Fruit fly (Drosophila melanogaster) whole organism, embryonic: ENCODE measurements around the gene Sirt4.

Experiments
- Asciz ChIP-seq: fragments of 200-800 bp; sonication (Bioruptor generic); optimal IDR thresholded peaks from 2 replicates; lab custom pipeline; 2017; ENCODE audit warnings: missing biosample characterization, mild to moderate bottlenecking, missing genetic modification characterization, missing genetic modification reagents
- B-H2 ChIP-seq: fragments of 200-800 bp; sonication (Bioruptor generic); optimal IDR thresholded peaks from 2 replicates; lab custom pipeline; 2018; ENCODE audit warnings: missing biosample characterization, mild to moderate bottlenecking, missing genetic modification characterization
- CG1024 ChIP-seq: fragments of 200-800 bp; sonication (Bioruptor generic); IDR thresholded peaks from 2 replicates; pipeline ENCODE4 v1.3.6; 2022; ENCODE audit warnings: missing biosample characterization, missing genetic modification characterization
- CG10431 ChIP-seq: fragments of 200-800 bp; sonication (Bioruptor generic); optimal IDR thresholded peaks from 3 replicates; lab custom pipeline; 2018; ENCODE audit warnings: missing biosample characterization, mild to moderate bottlenecking, missing genetic modification characterization
- CG10565 ChIP-seq: fragments of 200-800 bp; sonication (Bioruptor generic); optimal IDR thresholded peaks from 3 replicates; lab custom pipeline; 2016; ENCODE audit warnings: missing biosample characterization, mild to moderate bottlenecking, missing genetic modification characterization
- CG11093 ChIP-seq: fragments of 200-800 bp; sonication (Bioruptor generic); IDR thresholded peaks from 3 replicates; pipeline ENCODE4 v1.3.6; 2022; ENCODE audit warnings: missing biosample characterization, missing genetic modification characterization
- CG11247 ChIP-seq: fragments of 200-800 bp; sonication (Bioruptor generic); IDR thresholded peaks from 2 replicates; pipeline ENCODE4 v1.3.6; 2022; ENCODE audit warnings: missing biosample characterization, missing genetic modification characterization
- CG13775 ChIP-seq: fragments of 200-800 bp; sonication (Bioruptor generic); optimal IDR thresholded peaks from 3 replicates; lab custom pipeline; 2017; ENCODE audit warnings: missing biosample characterization, mild to moderate bottlenecking, missing genetic modification characterization
- CG13894 ChIP-seq: fragments of 200-800 bp; sonication (Bioruptor generic); optimal IDR thresholded peaks from 3 replicates; lab custom pipeline; 2018; ENCODE audit warnings: missing biosample characterization, mild to moderate bottlenecking, missing genetic modification characterization, moderate library complexity
- CG30431 ChIP-seq: fragments of 200-800 bp; sonication (Bioruptor generic); optimal IDR thresholded peaks from 2 replicates; lab custom pipeline; 2017; ENCODE audit warnings: missing biosample characterization, missing genetic modification characterization
- CG31224 ChIP-seq: fragments of 200-800 bp; sonication (Bioruptor generic); IDR thresholded peaks from 2 replicates; pipeline ENCODE4 v1.3.6; 2022; ENCODE audit warnings: missing biosample characterization, missing genetic modification characterization
- CG33213 ChIP-seq: fragments of 200-800 bp; sonication (Bioruptor generic); optimal IDR thresholded peaks from 3 replicates; lab custom pipeline; 2016; ENCODE audit warnings: missing biosample characterization, missing genetic modification characterization
- CG4360 ChIP-seq: fragments of 200-800 bp; sonication (Bioruptor generic); IDR thresholded peaks from 2 replicates; pipeline ENCODE4 v1.3.6; 2022; ENCODE audit warnings: missing biosample characterization, missing genetic modification characterization
- CG6854 ChIP-seq: fragments of 200-800 bp; sonication (Bioruptor generic); optimal IDR thresholded peaks from 3 replicates; lab custom pipeline; 2017; ENCODE audit warnings: missing biosample characterization, mild to moderate bottlenecking, missing genetic modification characterization
- CG8924 ChIP-seq: fragments of 200-800 bp; optimal IDR thresholded peaks from 3 replicates; lab custom pipeline; 2019; ENCODE audit warnings: missing biosample characterization, mild to moderate bottlenecking, missing genetic modification characterization, moderate library complexity
- CG9215 ChIP-seq: fragments of 200-800 bp; sonication (Bioruptor generic); IDR thresholded peaks from 2 replicates; pipeline ENCODE4 v1.3.6; 2022; ENCODE audit warnings: missing biosample characterization, missing genetic modification characterization
- CG9797 ChIP-seq: fragments of 200-800 bp; sonication (Bioruptor generic); optimal IDR thresholded peaks from 3 replicates; lab custom pipeline; 2018; ENCODE audit warnings: missing biosample characterization, mild to moderate bottlenecking, missing genetic modification characterization
- CHES-1-like ChIP-seq: fragments of 200-800 bp; sonication (Bioruptor generic); optimal IDR thresholded peaks from 2 replicates; lab custom pipeline; 2016; ENCODE audit warnings: missing biosample characterization, missing genetic modification characterization
- CTCF ChIP-seq: fragments of 200-800 bp; sonication (Bioruptor generic); optimal IDR thresholded peaks from 2 replicates; lab custom pipeline; 2017; ENCODE audit warnings: missing biosample characterization, mild to moderate bottlenecking, missing genetic modification characterization, moderate library complexity
- Doc2 ChIP-seq: fragments of 200-800 bp; sonication (Bioruptor generic); IDR thresholded peaks from 2 replicates; pipeline ENCODE4 v1.3.6; 2022; ENCODE audit warnings: missing biosample characterization, missing genetic modification characterization
- Doc3 ChIP-seq: fragments of 200-800 bp; sonication (Bioruptor generic); IDR thresholded peaks from 3 replicates; pipeline ENCODE4 v1.3.6; 2022; ENCODE audit warnings: missing biosample characterization, missing genetic modification characterization; ENCODE audit not compliant: partially characterized antibody
- ERR ChIP-seq: fragments of 200-800 bp; sonication (Bioruptor generic); optimal IDR thresholded peaks from 2 replicates; lab custom pipeline; 2016; ENCODE audit warnings: missing biosample characterization, missing genetic modification characterization
- Fer3 ChIP-seq: fragments of 200-800 bp; sonication (Bioruptor generic); optimal IDR thresholded peaks from 2 replicates; lab custom pipeline; 2018; ENCODE audit warnings: missing biosample characterization, mild to moderate bottlenecking, missing genetic modification characterization, moderate library complexity
- Gug ChIP-seq: fragments of 200-800 bp; sonication (Bioruptor generic); IDR thresholded peaks from 4 replicates; pipeline ENCODE4 v1.3.6; 2022; ENCODE audit warnings: missing biosample characterization, missing genetic modification characterization
- HLH3B ChIP-seq: fragments of 200-800 bp; sonication (Bioruptor generic); IDR thresholded peaks from 2 replicates; pipeline ENCODE4 v1.3.6; 2022; ENCODE audit warnings: missing biosample characterization, missing genetic modification characterization
- HLH4C ChIP-seq: fragments of 200-800 bp; sonication (Bioruptor generic); IDR thresholded peaks from 3 replicates; pipeline ENCODE4 v1.3.6; 2022; ENCODE audit warnings: missing biosample characterization, missing genetic modification characterization; ENCODE audit not compliant: partially characterized antibody
- Hmx ChIP-seq: fragments of 200-800 bp; sonication (Bioruptor generic); optimal IDR thresholded peaks from 2 replicates; lab custom pipeline; 2016; ENCODE audit warnings: missing biosample characterization, missing genetic modification characterization
- Hr78 ChIP-seq, 2 experiments: fragments of 200-800 bp in 1 of 2; fragments of >200 bp in 1 of 2; sonication (Bioruptor generic) in 1 of 2; optimal IDR thresholded peaks; 2 replicates each; lab custom pipeline; 2017 to 2019; ENCODE audit warnings: missing biosample characterization in 2 of 2, missing genetic modification characterization in 2 of 2, mild to moderate bottlenecking in 1 of 2, moderate library complexity in 1 of 2
- MESR4 ChIP-seq: fragments of 200-800 bp; sonication (Bioruptor generic); optimal IDR thresholded peaks from 2 replicates; lab custom pipeline; 2018; ENCODE audit warnings: missing biosample characterization, mild to moderate bottlenecking, missing genetic modification characterization, moderate library complexity
- Max ChIP-seq: fragments of 200-800 bp; sonication (Bioruptor generic); optimal IDR thresholded peaks from 2 replicates; lab custom pipeline; 2016; ENCODE audit warnings: missing biosample characterization, mild to moderate bottlenecking, missing genetic modification characterization
- NK7.1 ChIP-seq: fragments of 200-800 bp; sonication (Bioruptor generic); optimal IDR thresholded peaks from 3 replicates; lab custom pipeline; 2016; ENCODE audit warnings: missing biosample characterization, missing genetic modification characterization
- Pdp1 ChIP-seq, 2 experiments: fragments of 200-800 bp; sonication (Bioruptor generic); optimal IDR thresholded peaks; 3 replicates each; lab custom pipeline; 2016; ENCODE audit warnings: missing biosample characterization in 2 of 2, missing genetic modification characterization in 2 of 2, mild to moderate bottlenecking in 1 of 2, moderate library complexity in 1 of 2
- br ChIP-seq: fragments of >200 bp; optimal IDR thresholded peaks from 2 replicates; lab custom pipeline; 2017
- cas ChIP-seq: fragments of 200-800 bp; sonication (Bioruptor generic); IDR thresholded peaks from 2 replicates; pipeline ENCODE4 v1.3.6; 2022; ENCODE audit warnings: missing biosample characterization, missing genetic modification characterization
- ems ChIP-seq: fragments of 200-800 bp; sonication (Bioruptor generic); optimal IDR thresholded peaks from 3 replicates; lab custom pipeline; 2016; ENCODE audit warnings: missing biosample characterization, missing genetic modification characterization
- eve ChIP-seq, 2 experiments: fragments of >200 bp; optimal IDR thresholded peaks; 2 replicates each; lab custom pipeline; 2017; ENCODE audit warnings: missing biosample characterization in 2 of 2, missing genetic modification characterization in 2 of 2
- fd102C ChIP-seq: fragments of 200-800 bp; sonication (Bioruptor generic); optimal IDR thresholded peaks from 2 replicates; lab custom pipeline; 2018; ENCODE audit warnings: missing biosample characterization, mild to moderate bottlenecking, missing genetic modification characterization, moderate library complexity
- gsb ChIP-seq: fragments of 200-800 bp; sonication (Bioruptor generic); IDR thresholded peaks from 2 replicates; pipeline ENCODE4 v1.3.6; 2022; ENCODE audit warnings: missing biosample characterization, missing genetic modification characterization
- h ChIP-seq: fragments of >200 bp; optimal IDR thresholded peaks from 2 replicates; lab custom pipeline; 2017
- jigr1 ChIP-seq: fragments of 200-800 bp; sonication (Bioruptor generic); IDR thresholded peaks from 3 replicates; pipeline ENCODE4 v1.3.6; 2022; ENCODE audit warnings: missing biosample characterization, missing genetic modification characterization
- knrl ChIP-seq: fragments of 200-800 bp; sonication (Bioruptor generic); IDR thresholded peaks from 3 replicates; pipeline ENCODE4 v1.3.6; 2022; ENCODE audit warnings: missing biosample characterization, missing genetic modification characterization; ENCODE audit not compliant: partially characterized antibody
- onecut ChIP-seq: fragments of 200-800 bp; sonication (Bioruptor generic); IDR thresholded peaks from 2 replicates; pipeline ENCODE4 v1.3.6; 2022; ENCODE audit warnings: missing biosample characterization, missing genetic modification characterization
- org-1 ChIP-seq: fragments of 200-800 bp; sonication (Bioruptor generic); optimal IDR thresholded peaks from 2 replicates; lab custom pipeline; 2017; ENCODE audit warnings: missing biosample characterization, missing genetic modification characterization
- pan ChIP-seq, 4 experiments: fragments of >200 bp in 3 of 4; fragments of 200-800 bp in 1 of 4; sonication (Bioruptor generic) in 1 of 4; optimal IDR thresholded peaks in 3 of 4; IDR thresholded peaks in 1 of 4; 2 replicates each; pipeline versions ENCODE4 v1.3.6 to Lab custom; 2017 to 2022; ENCODE audit warnings: missing biosample characterization in 2 of 4, missing genetic modification characterization in 2 of 4, mixed read lengths in 1 of 4
- rib ChIP-seq: fragments of 200-800 bp; sonication (Bioruptor generic); IDR thresholded peaks from 2 replicates; pipeline ENCODE4 v1.3.6; 2022; ENCODE audit warnings: missing biosample characterization, missing genetic modification characterization
- row ChIP-seq: fragments of 200-800 bp; sonication (Bioruptor generic); IDR thresholded peaks from 3 replicates; pipeline ENCODE4 v1.3.6; 2022; ENCODE audit warnings: missing biosample characterization, missing genetic modification characterization
- sc ChIP-seq, 3 experiments: fragments of >200 bp in 2 of 3; fragments of 200-800 bp in 1 of 3; sonication (Bioruptor generic) in 1 of 3; optimal IDR thresholded peaks; 2 replicates in 2 of 3; 3 replicates in 1 of 3; lab custom pipeline; 2017; ENCODE audit warnings: mild to moderate bottlenecking in 1 of 3, missing biosample characterization in 1 of 3, missing genetic modification characterization in 1 of 3, missing genetic modification reagents in 1 of 3
- sima ChIP-seq: fragments of 200-800 bp; sonication (Bioruptor generic); optimal IDR thresholded peaks from 2 replicates; lab custom pipeline; 2016; ENCODE audit warnings: missing biosample characterization, missing genetic modification characterization
- tx ChIP-seq: fragments of 200-800 bp; sonication (Bioruptor generic); optimal IDR thresholded peaks from 2 replicates; lab custom pipeline; 2016; ENCODE audit warnings: missing biosample characterization, missing genetic modification characterization
- wdn ChIP-seq: fragments of 200-800 bp; sonication (Bioruptor generic); IDR thresholded peaks from 2 replicates; pipeline ENCODE4 v1.3.6; 2022; ENCODE audit warnings: missing biosample characterization, missing genetic modification characterization

The Sirt4 gene

dm6 chrX:5665902-5666301 lies at the start of gene Sirt4, which contains the start of gene CG4119 (continued):
- TF ChIP-seq Fer3 (tag; lab: Kevin White, UChicago) (no peak), ems (GFP tag; lab: Kevin White, UChicago) (no peak), CG13775 (GFP tag; lab: Kevin White, UChicago) (no peak), ERR (GFP tag; lab: Kevin White, UChicago) (no peak), br (lab: Kevin White, UChicago) (no peak), NK7.1 (GFP tag; lab: Kevin White, UChicago) (no peak), pan (optimal IDR thresholded peaks at IDR 0.05; lab: Kevin White, UChicago) (no peak), pan (GFP tag; optimal IDR thresholded peaks at IDR 0.05 in 1 of 2, IDR thresholded peaks at IDR 0.05 in 1 of 2) (no peak), CG10431 (GFP tag; lab: Kevin White, UChicago) (no peak), Hr78 (GFP tag; optimal IDR thresholded peaks at IDR 0.05; lab: Kevin White, UChicago) (no peak), CG1024 (GFP tag; lab: Robert Waterston, UW) (no peak), CG8924 (peak; percentile 45), CG9215 (no peak), B-H2 (peak; percentile 45), Max (GFP tag; lab: Kevin White, UChicago) (peak; percentile 18), MESR4 (GFP tag; lab: Kevin White, UChicago) (peak; percentile 92), knrl (peak; percentile 95), eve (GFP tag; optimal IDR thresholded peaks at IDR 0.05; lab: Kevin White, UChicago) (no peak), org-1 (no peak), CG13894 (tag; lab: Kevin White, UChicago) (peak; percentile 20), tx (peak; percentile 26)

DNA sequence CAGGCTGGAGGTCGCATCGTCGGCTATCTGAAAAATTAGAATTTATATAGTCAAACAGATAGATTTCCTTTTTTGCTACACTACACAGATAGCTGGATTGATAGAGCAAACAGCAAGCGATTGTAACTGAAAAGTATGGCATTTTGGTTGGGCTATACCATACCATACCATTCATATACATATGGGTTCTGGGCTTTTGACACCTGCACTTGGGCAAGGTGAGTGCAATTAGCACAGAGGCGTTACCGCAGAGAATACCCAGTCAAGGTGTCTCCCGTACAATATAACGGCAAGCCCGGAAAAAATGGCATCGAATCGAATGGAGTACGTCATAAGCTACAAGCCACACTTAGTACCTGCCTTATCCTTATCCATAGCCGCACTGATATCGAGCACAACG lies 49.0 kb upstream of the Sirt4 start:
- TF ChIP-seq h (no peak), HLH4C (no peak), jigr1 (GFP tag; lab: Robert Waterston, UW) (no peak), row (no peak), Asciz (no peak), cas (no peak), CHES-1-like (GFP tag; lab: Kevin White, UChicago) (no peak), CG31224 (GFP tag; lab: Robert Waterston, UW) (no peak), CG33213 (no peak), rib (GFP tag; lab: Robert Waterston, UW) (no peak)

dm6 chrX:5712966-5713365 lies 47.2 kb upstream of the Sirt4 start:
- TF ChIP-seq CG11247 (GFP tag; lab: Robert Waterston, UW) (no peak), Pdp1 (GFP tag; optimal IDR thresholded peaks at IDR 0.05; lab: Kevin White, UChicago) (peak in 1 of 2 experiments; percentile 54)

dm6 chrX:5705899-5706312 lies 40.2 kb upstream of the Sirt4 start:
- peak; percentile 74 for TF ChIP-seq onecut
- TF ChIP-seq CG4360 (GFP tag; lab: Robert Waterston, UW): peak; percentile 59; the same call in 1 of the 2 replicates
- TF ChIP-seq fd102C: no peak
- peak; percentile 82 for TF ChIP-seq CG6854 (GFP tag; lab: Kevin White, UChicago)
- TF ChIP-seq wdn (GFP tag; lab: Robert Waterston, UW): peak; percentile 85
- TF ChIP-seq Gug (GFP tag; lab: Robert Waterston, UW): peak; percentile 85
- peak; percentile 90 for TF ChIP-seq CG11093 (GFP tag; lab: Robert Waterston, UW)
- no peak for TF ChIP-seq Doc3
- TF ChIP-seq HLH3B: peak; percentile 90
- no peak for TF ChIP-seq CG10565 (GFP tag; lab: Kevin White, UChicago)
- peak; percentile 36 for TF ChIP-seq CTCF
- TF ChIP-seq Doc2 (GFP tag; lab: Robert Waterston, UW): peak; percentile 78
- TF ChIP-seq gsb (GFP tag; lab: Robert Waterston, UW): peak; percentile 86
- peak; percentile 48 for TF ChIP-seq CG30431
- no peak for TF ChIP-seq sc (optimal IDR thresholded peaks at IDR 0.05; lab: Kevin White, UChicago)
- TF ChIP-seq sc (GFP tag; optimal IDR thresholded peaks at IDR 0.05; lab: Kevin White, UChicago): no peak
- TF ChIP-seq sima (GFP tag; lab: Kevin White, UChicago): no peak
- peak; percentile 86 for TF ChIP-seq Fer3 (tag; lab: Kevin White, UChicago)
- no peak for TF ChIP-seq CG9797
- peak; percentile 41 for TF ChIP-seq Hmx (GFP tag; lab: Kevin White, UChicago)
